Fruit fly (Drosophila melanogaster) whole organism, prepupa: Measurements from ENCODE around the gene yrt.

Experiments used
- CG10631 ChIP-seq: fragments of 200-800 bp; sonication (Bioruptor generic); optimal IDR thresholded peaks from 2 replicates; lab custom pipeline; 2016; ENCODE audit warnings: missing biosample characterization, missing genetic modification characterization
- CG16779 ChIP-seq: fragments of 200-800 bp; sonication (Bioruptor generic); optimal IDR thresholded peaks from 3 replicates; lab custom pipeline; 2017; ENCODE audit warnings: missing biosample characterization, mild to moderate bottlenecking, missing genetic modification characterization
- CG8119 ChIP-seq: fragments of 200-800 bp; sonication (Bioruptor generic); IDR thresholded peaks from 3 replicates; pipeline ENCODE4 v1.3.6; 2022; ENCODE audit warnings: missing biosample characterization, missing genetic modification characterization
- Hr39 ChIP-seq: fragments of 200-800 bp; sonication (Bioruptor generic); optimal IDR thresholded peaks from 2 replicates; lab custom pipeline; 2016; ENCODE audit warnings: missing biosample characterization, missing genetic modification characterization
- OdsH ChIP-seq: fragments of 200-800 bp; sonication (Bioruptor generic); optimal IDR thresholded peaks from 3 replicates; lab custom pipeline; 2016; ENCODE audit warnings: missing biosample characterization, missing genetic modification characterization
- dsx ChIP-seq: fragments of 200-800 bp; optimal IDR thresholded peaks from 3 replicates; lab custom pipeline; 2019; ENCODE audit warnings: missing biosample characterization, mild to moderate bottlenecking, missing genetic modification characterization, moderate library complexity; ENCODE audit not compliant: poor library complexity, severe bottlenecking

DNA sequence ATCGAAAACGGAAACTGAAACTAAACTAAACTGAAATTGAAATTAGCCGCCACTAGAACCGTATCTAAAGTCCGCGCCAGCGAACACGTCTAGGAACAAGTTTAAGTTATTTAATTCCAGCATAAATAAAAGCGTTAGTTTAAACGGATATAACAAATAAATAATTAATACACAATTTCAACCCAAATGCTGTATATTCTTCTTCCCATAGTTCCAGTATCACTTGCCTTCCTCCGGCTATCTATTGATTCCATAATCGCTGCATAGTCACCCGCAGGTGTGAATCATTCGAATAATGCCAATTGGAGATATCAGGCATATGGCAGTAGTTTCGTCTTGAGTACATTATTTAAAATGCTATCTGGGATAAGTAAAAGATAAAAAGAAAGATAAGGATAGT lies 49.7 kb downstream of the yrt start:
- no peak for TF ChIP-seq Hr39 (GFP tag; lab: Kevin White, UChicago)
- no peak for TF ChIP-seq CG8119
- TF ChIP-seq dsx (GFP tag; lab: Kevin White, UChicago) = no peak
- TF ChIP-seq OdsH (GFP tag; lab: Kevin White, UChicago) = no peak
- no peak for TF ChIP-seq CG16779 (tag; lab: Kevin White, UChicago)
- no peak for TF ChIP-seq CG10631 (GFP tag; lab: Kevin White, UChicago)
